Worm (Caenorhabditis elegans): ENCODE measurements around the gene mdt-10.

mdt-10 gene

DNA sequence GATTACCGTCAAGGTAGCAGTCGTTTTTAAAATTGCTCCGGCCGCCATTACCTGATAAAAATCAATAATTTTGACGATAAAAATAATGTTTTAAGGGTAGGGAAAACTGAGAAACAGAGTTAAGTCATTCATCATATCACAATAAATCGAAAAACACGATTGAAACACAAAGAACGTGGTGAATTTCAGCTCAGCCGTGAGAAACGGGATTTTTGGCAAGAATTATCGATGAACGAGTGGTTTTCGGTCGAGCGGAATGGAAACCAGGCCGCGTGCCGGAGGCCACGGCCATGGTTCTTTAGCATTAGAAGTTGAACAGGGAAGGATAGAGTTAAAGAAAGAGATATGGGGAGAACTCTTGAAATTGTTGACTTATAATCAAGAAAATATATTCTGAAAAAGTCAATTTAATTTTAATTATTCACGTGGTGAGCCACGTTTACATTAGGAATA, 24.4 kb upstream of the mdt-10 start, which contains the start of the genes vha-4 and T01H3.5:
vha-4 (minus strand) TSS at position 51 of the 453 bp plus-strand sequence.
T01H3.5 (plus strand) TSS at position 351 of the 453 bp plus-strand sequence.
- TF ChIP-seq mes-2 (tag; optimal IDR thresholded peaks at IDR 0.05; ENCODE audit: poor library complexity, severe bottlenecking) (peak; percentile 70), zfp-2 (tag; optimal IDR thresholded peaks at IDR 0.05) (no peak), hlh-11 (tag; optimal IDR thresholded peaks at IDR 0.05) (peak; percentile 14), rbr-2 (tag; optimal IDR thresholded peaks at IDR 0.05) (no peak), ceh-32 (tag; optimal IDR thresholded peaks at IDR 0.05; ENCODE audit: poor library complexity) (no peak), dmd-6 (GFP tag; IDR thresholded peaks at IDR 0.05) (no peak), Y75B8A.6 (GFP tag; IDR thresholded peaks at IDR 0.05) (no peak), Y105C5A.15 (GFP tag; IDR thresholded peaks at IDR 0.05) (no peak), daf-16 (GFP tag; optimal IDR thresholded peaks at IDR 0.05) (no peak), daf-16 (tag; optimal IDR thresholded peaks at IDR 0.05) (no peak), nhr-28 (tag; optimal IDR thresholded peaks at IDR 0.05) (peak; percentile 8), lim-7 (GFP tag; IDR thresholded peaks at IDR 0.05) (no peak), unc-130 (GFP tag; optimal IDR thresholded peaks at IDR 0.05) (no peak), zag-1 (tag; optimal IDR thresholded peaks at IDR 0.05) (no peak), duxl-1 (tag; optimal IDR thresholded peaks at IDR 0.05; ENCODE audit: poor library complexity) (no peak), F37D6.2 (tag; optimal IDR thresholded peaks at IDR 0.05) (no peak), lin-38 (GFP tag; IDR thresholded peaks at IDR 0.05) (peak; percentile 29; the same call in 1 of the 2 replicates), T20F7.1 (GFP tag; optimal IDR thresholded peaks at IDR 0.05) (no peak), F26F4.8 (GFP tag; conservative IDR thresholded peaks at IDR 0.05) (no peak), mxl-3 (GFP tag; optimal IDR thresholded peaks at IDR 0.05) (peak; percentile 33), hlh-30 (tag; optimal IDR thresholded peaks at IDR 0.05; ENCODE audit: insufficient read depth) (no peak), lin-1 (GFP tag; IDR thresholded peaks at IDR 0.05) (no peak), tag-97 (GFP tag; IDR thresholded peaks at IDR 0.05) (no peak), ceh-28 (tag; optimal IDR thresholded peaks at IDR 0.05) (no peak), fkh-10 (GFP tag; optimal IDR thresholded peaks at IDR 0.05) (no peak), ama-1 (optimal IDR thresholded peaks at IDR 0.05) (peak; percentile 44), hmg-1.1 (GFP tag; IDR thresholded peaks at IDR 0.05) (no peak), nhr-77 (tag; optimal IDR thresholded peaks at IDR 0.05) (peak; percentile 9), skn-1 (tag; optimal IDR thresholded peaks at IDR 0.05) (no peak), mdl-1 (tag; optimal IDR thresholded peaks at IDR 0.05) (no peak), ceh-82 (tag; optimal IDR thresholded peaks at IDR 0.05) (no peak), madf-5 (GFP tag; IDR thresholded peaks at IDR 0.05) (no peak), ZK546.5 (tag; optimal IDR thresholded peaks at IDR 0.05) (no peak), nhr-237 (tag; optimal IDR thresholded peaks at IDR 0.05) (no peak), ctbp-1 (GFP tag; IDR thresholded peaks at IDR 0.05) (no peak), hif-1 (tag; optimal IDR thresholded peaks at IDR 0.05) (peak in 1 of 2 experiments; percentile 16), F44E2.7 (GFP tag; IDR thresholded peaks at IDR 0.05) (no peak), pqm-1 (tag; optimal IDR thresholded peaks at IDR 0.05) (no peak), snpc-1.2 (GFP tag; IDR thresholded peaks at IDR 0.05) (no peak), nhr-41 (GFP tag; IDR thresholded peaks at IDR 0.05) (no peak), jun-1 (tag; optimal IDR thresholded peaks at IDR 0.05) (no peak), mdt-29 (GFP tag; IDR thresholded peaks at IDR 0.05) (no peak), php-3 (GFP tag; IDR thresholded peaks at IDR 0.05) (no peak), gei-8 (GFP tag; optimal IDR thresholded peaks at IDR 0.05) (no peak), lin-15B (tag; optimal IDR thresholded peaks at IDR 0.05) (no peak), ceh-20 (GFP tag; IDR thresholded peaks at IDR 0.05) (no peak), cey-2 (tag; optimal IDR thresholded peaks at IDR 0.05; ENCODE audit: borderline replicate concordance, insufficient read depth) (no peak), dmd-9 (GFP tag; IDR thresholded peaks at IDR 0.05) (no peak), spr-1 (tag; optimal IDR thresholded peaks at IDR 0.05) (no peak), ceh-44 (GFP tag; IDR thresholded peaks at IDR 0.05) (no peak), ceh-62 (tag; optimal IDR thresholded peaks at IDR 0.05) (no peak)

All from whole organism, L4 larva.